Worm (Caenorhabditis elegans) whole organism, young adult: Measurements from ENCODE around the gene math-18.

Experiments used
- B0019.2 ChIP-seq: fragments of 200-800 bp; sonication (Bioruptor generic); conservative IDR thresholded peaks from 2 replicates; pipeline ENCODE4 v1.3.6; 2022; ENCODE audit warnings: missing genetic modification reagents, missing genetic modification characterization, missing compliant biosample characterization
- aptf-2 ChIP-seq: fragments of 200-800 bp; sonication (Bioruptor generic); conservative IDR thresholded peaks from 2 replicates; pipeline ENCODE4 v1.3.6; 2022; ENCODE audit warnings: missing genetic modification reagents, missing genetic modification characterization, missing compliant biosample characterization
- attf-6 ChIP-seq: fragments of 200-800 bp; sonication (Bioruptor generic); IDR thresholded peaks from 2 replicates; pipeline ENCODE4 v1.3.6; 2022; ENCODE audit warnings: missing genetic modification reagents, missing genetic modification characterization, missing compliant biosample characterization
- ceh-100 ChIP-seq: fragments of 200-800 bp; sonication (Bioruptor generic); IDR thresholded peaks from 2 replicates; pipeline ENCODE4 v1.3.6; 2022; ENCODE audit warnings: missing genetic modification reagents, missing genetic modification characterization, missing compliant biosample characterization
- dpl-1 ChIP-seq: fragments of 150-350 bp; optimal IDR thresholded peaks from 2 replicates; lab custom pipeline; 2014; ENCODE audit warnings: missing biosample characterization, missing genetic modification reagents, missing genetic modification characterization
- hlh-12 ChIP-seq: sonication (generic microtip); optimal IDR thresholded peaks from 2 replicates; lab custom pipeline; 2016; ENCODE audit warnings: missing genetic modification characterization, missing compliant biosample characterization
- hrde-1 ChIP-seq: sonication (generic microtip); optimal IDR thresholded peaks from 2 replicates; lab custom pipeline; 2016; ENCODE audit warnings: missing genetic modification characterization, mild to moderate bottlenecking, missing compliant biosample characterization, moderate library complexity, missing genotype, missing genetic modification reagents, borderline replicate concordance
- lag-1 ChIP-seq: fragments of 200-800 bp; sonication (Bioruptor generic); IDR thresholded peaks from 2 replicates; pipeline ENCODE4 v1.3.6; 2022; ENCODE audit warnings: missing genetic modification reagents, missing genetic modification characterization, missing compliant biosample characterization
- lir-1 ChIP-seq: fragments of 200-800 bp; sonication (Bioruptor generic); conservative IDR thresholded peaks from 2 replicates; pipeline ENCODE4 v1.3.6; 2022; ENCODE audit warnings: missing genetic modification reagents, missing genetic modification characterization, missing compliant biosample characterization
- pbrm-1 ChIP-seq: fragments of 200-800 bp; sonication (Bioruptor generic); IDR thresholded peaks from 2 replicates; pipeline ENCODE4 v1.3.6; 2022; ENCODE audit warnings: missing genetic modification reagents, missing genetic modification characterization, missing compliant biosample characterization
- unc-130 ChIP-seq: sonication (generic microtip); optimal IDR thresholded peaks from 2 replicates; lab custom pipeline; 2016; ENCODE audit warnings: missing genetic modification reagents, missing genetic modification characterization, missing compliant biosample characterization

DNA sequence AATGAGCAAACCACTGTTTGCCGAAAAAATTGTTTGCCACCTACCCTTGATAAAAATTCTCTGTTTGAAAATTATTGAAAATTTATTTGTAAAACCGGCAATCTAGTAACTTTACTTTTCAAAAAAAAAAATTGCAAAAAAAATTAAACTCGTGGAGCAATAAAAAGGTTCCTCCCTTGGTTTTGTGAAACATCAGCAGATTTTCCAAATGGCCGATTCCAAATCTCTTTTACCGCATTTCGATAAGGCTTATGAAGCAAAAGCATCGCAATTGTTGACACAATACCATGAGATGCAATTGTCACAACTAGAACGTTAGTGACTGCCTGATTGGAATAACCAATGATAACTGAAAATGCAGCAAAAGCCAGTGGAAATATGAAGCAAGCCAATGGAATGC lies 39.3 kb upstream of the math-18 start:
- TF ChIP-seq hrde-1 (tag; lab: Kevin White, UChicago) (no peak), aptf-2 (no peak), lir-1 (GFP tag; lab: Robert Waterston, UW) (no peak), lag-1 (GFP tag; lab: Robert Waterston, UW) (no peak), dpl-1 (no peak), attf-6 (GFP tag; lab: Robert Waterston, UW) (no peak), hlh-12 (tag; lab: Kevin White, UChicago) (no peak), unc-130 (GFP tag; lab: Kevin White, UChicago) (no peak), pbrm-1 (GFP tag; lab: Robert Waterston, UW) (no peak), B0019.2 (GFP tag; lab: Robert Waterston, UW) (no peak), ceh-100 (no peak)
